Worm (Caenorhabditis elegans): ENCODE measurements around the gene F23H12.5.

Gene F23H12.5

ce11 chrV:12329173-12329572 is 29.3 kb upstream of the F23H12.5 start:
- TF ChIP-seq tbx-37 (GFP tag; conservative IDR thresholded peaks at IDR 0.05), result no peak
- no peak for TF ChIP-seq ceh-13 (GFP tag; optimal IDR thresholded peaks at IDR 0.05)
- TF ChIP-seq scrt-1 (GFP tag; IDR thresholded peaks at IDR 0.05), result no peak
- no peak for TF ChIP-seq hmbx-1 (tag; optimal IDR thresholded peaks at IDR 0.05)

ce11 chrV:12331820-12332219 is 26.6 kb upstream of the F23H12.5 start:
- TF ChIP-seq flt-1 (GFP tag; IDR thresholded peaks at IDR 0.05) (0 out of 2 replicates have a peak, but pooled peaks have one; percentile 50), ceh-13 (GFP tag; optimal IDR thresholded peaks at IDR 0.05) (peak; percentile 10), scrt-1 (GFP tag; IDR thresholded peaks at IDR 0.05) (0 out of 2 replicates have a peak, but pooled peaks have one; percentile 65), pes-1 (GFP tag; IDR thresholded peaks at IDR 0.05) (peak; percentile 82), tbx-11 (GFP tag; IDR thresholded peaks at IDR 0.05) (no peak; the same call in 1 of the 2 replicates), B0310.2 (tag; optimal IDR thresholded peaks at IDR 0.05) (no peak), F13C5.2 (tag; optimal IDR thresholded peaks at IDR 0.05) (no peak), sea-1 (GFP tag; conservative IDR thresholded peaks at IDR 0.05) (peak; percentile 69; the same call in 1 of the 2 replicates), hmbx-1 (tag; optimal IDR thresholded peaks at IDR 0.05) (no peak), aly-1 (tag; optimal IDR thresholded peaks at IDR 0.05) (no peak), tra-4 (tag; optimal IDR thresholded peaks at IDR 0.05) (no peak), hmg-4 (GFP tag; optimal IDR thresholded peaks at IDR 0.05) (peak; percentile 44), ets-7 (tag; optimal IDR thresholded peaks at IDR 0.05) (no peak), ama-1 (optimal IDR thresholded peaks at IDR 0.05) (no peak), tbx-37 (GFP tag; conservative IDR thresholded peaks at IDR 0.05) (peak; percentile 46; the same call in 1 of the 2 replicates), ceh-36 (tag; optimal IDR thresholded peaks at IDR 0.05) (peak; percentile 47), hnd-1 (tag; optimal IDR thresholded peaks at IDR 0.05) (peak; percentile 9)

- no peak for TF ChIP-seq hmbx-1 (tag; optimal IDR thresholded peaks at IDR 0.05)
- no peak for TF ChIP-seq ceh-36 (tag; optimal IDR thresholded peaks at IDR 0.05)
- no peak for TF ChIP-seq flt-1 (GFP tag; IDR thresholded peaks at IDR 0.05)
- TF ChIP-seq aly-1 (tag; optimal IDR thresholded peaks at IDR 0.05), result no peak
- no peak for TF ChIP-seq ets-7 (tag; optimal IDR thresholded peaks at IDR 0.05)
- no peak for TF ChIP-seq hnd-1 (tag; optimal IDR thresholded peaks at IDR 0.05)
- no peak for TF ChIP-seq tra-4 (tag; optimal IDR thresholded peaks at IDR 0.05)
- no peak for TF ChIP-seq sea-1 (GFP tag; conservative IDR thresholded peaks at IDR 0.05)
These were observed 24.1 kb upstream of the F23H12.5 start for ce11 chrV:12334387-12334786.

ce11 chrV:12337894-12338293 is 20.6 kb upstream of the F23H12.5 start, which contains the start of gene twk-13:
Gene twk-13, minus strand, starts transcription at chrV:12337994.
- TF ChIP-seq tbx-37 (GFP tag; conservative IDR thresholded peaks at IDR 0.05) (no peak), sea-1 (GFP tag; conservative IDR thresholded peaks at IDR 0.05) (no peak), hmg-4 (GFP tag; optimal IDR thresholded peaks at IDR 0.05) (no peak), hnd-1 (tag; optimal IDR thresholded peaks at IDR 0.05) (no peak), scrt-1 (GFP tag; IDR thresholded peaks at IDR 0.05) (no peak), ceh-13 (GFP tag; optimal IDR thresholded peaks at IDR 0.05) (no peak), aly-1 (tag; optimal IDR thresholded peaks at IDR 0.05) (no peak), tra-4 (tag; optimal IDR thresholded peaks at IDR 0.05) (no peak), ama-1 (optimal IDR thresholded peaks at IDR 0.05) (no peak), pes-1 (GFP tag; IDR thresholded peaks at IDR 0.05) (no peak), ceh-36 (tag; optimal IDR thresholded peaks at IDR 0.05) (no peak), F13C5.2 (tag; optimal IDR thresholded peaks at IDR 0.05) (no peak), B0310.2 (tag; optimal IDR thresholded peaks at IDR 0.05) (no peak), hmbx-1 (tag; optimal IDR thresholded peaks at IDR 0.05) (no peak), flt-1 (GFP tag; IDR thresholded peaks at IDR 0.05) (no peak), tbx-11 (GFP tag; IDR thresholded peaks at IDR 0.05) (no peak), ets-7 (tag; optimal IDR thresholded peaks at IDR 0.05) (no peak)

- TF ChIP-seq hmbx-1 (tag; optimal IDR thresholded peaks at IDR 0.05) (peak; percentile 2), tbx-11 (GFP tag; IDR thresholded peaks at IDR 0.05) (peak; percentile 76), aly-1 (tag; optimal IDR thresholded peaks at IDR 0.05) (no peak), hnd-1 (tag; optimal IDR thresholded peaks at IDR 0.05) (peak; percentile 29), scrt-1 (GFP tag; IDR thresholded peaks at IDR 0.05) (peak; percentile 72), ceh-13 (GFP tag; optimal IDR thresholded peaks at IDR 0.05) (peak; percentile 2), sea-1 (GFP tag; conservative IDR thresholded peaks at IDR 0.05) (no peak), ets-7 (tag; optimal IDR thresholded peaks at IDR 0.05) (no peak), ceh-36 (tag; optimal IDR thresholded peaks at IDR 0.05) (peak; percentile 36), B0310.2 (tag; optimal IDR thresholded peaks at IDR 0.05) (no peak), hmg-4 (GFP tag; optimal IDR thresholded peaks at IDR 0.05) (no peak), ama-1 (optimal IDR thresholded peaks at IDR 0.05) (no peak), pes-1 (GFP tag; IDR thresholded peaks at IDR 0.05) (peak; percentile 60; the same call in 1 of the 2 replicates), flt-1 (GFP tag; IDR thresholded peaks at IDR 0.05) (peak; percentile 65; the same call in 1 of the 2 replicates), tra-4 (tag; optimal IDR thresholded peaks at IDR 0.05) (no peak), F13C5.2 (tag; optimal IDR thresholded peaks at IDR 0.05) (peak; percentile 91), tbx-37 (GFP tag; conservative IDR thresholded peaks at IDR 0.05) (peak; percentile 50; the same call in 1 of the 2 replicates)
These were observed 15.0 kb upstream of the F23H12.5 start, which contains the start of gene tomm-20 for ce11 chrV:12343419-12343969. Gene tomm-20, minus strand, starts transcription at chrV:12343469.

ce11 chrV:12344845-12345244 is 13.6 kb upstream of the F23H12.5 start, which contains the start of gene F23H12.3:
Gene F23H12.3, plus strand, starts transcription at chrV:12345145.
- TF ChIP-seq ama-1 (optimal IDR thresholded peaks at IDR 0.05) (no peak), scrt-1 (GFP tag; IDR thresholded peaks at IDR 0.05) (no peak), B0310.2 (tag; optimal IDR thresholded peaks at IDR 0.05) (no peak), ets-7 (tag; optimal IDR thresholded peaks at IDR 0.05) (no peak), hnd-1 (tag; optimal IDR thresholded peaks at IDR 0.05) (no peak), sea-1 (GFP tag; conservative IDR thresholded peaks at IDR 0.05) (no peak), F13C5.2 (tag; optimal IDR thresholded peaks at IDR 0.05) (no peak), aly-1 (tag; optimal IDR thresholded peaks at IDR 0.05) (no peak), tbx-37 (GFP tag; conservative IDR thresholded peaks at IDR 0.05) (no peak), hmg-4 (GFP tag; optimal IDR thresholded peaks at IDR 0.05) (no peak), flt-1 (GFP tag; IDR thresholded peaks at IDR 0.05) (no peak), tra-4 (tag; optimal IDR thresholded peaks at IDR 0.05) (no peak), ceh-36 (tag; optimal IDR thresholded peaks at IDR 0.05) (no peak), hmbx-1 (tag; optimal IDR thresholded peaks at IDR 0.05) (no peak), pes-1 (GFP tag; IDR thresholded peaks at IDR 0.05) (no peak), tbx-11 (GFP tag; IDR thresholded peaks at IDR 0.05) (no peak), ceh-13 (GFP tag; optimal IDR thresholded peaks at IDR 0.05) (no peak)

- TF ChIP-seq aly-1 (tag; optimal IDR thresholded peaks at IDR 0.05) (no peak), ceh-13 (GFP tag; optimal IDR thresholded peaks at IDR 0.05) (no peak), tbx-37 (GFP tag; conservative IDR thresholded peaks at IDR 0.05) (no peak), pes-1 (GFP tag; IDR thresholded peaks at IDR 0.05) (no peak), B0310.2 (tag; optimal IDR thresholded peaks at IDR 0.05) (no peak), hmg-4 (GFP tag; optimal IDR thresholded peaks at IDR 0.05) (no peak), ceh-36 (tag; optimal IDR thresholded peaks at IDR 0.05) (no peak), hnd-1 (tag; optimal IDR thresholded peaks at IDR 0.05) (no peak), flt-1 (GFP tag; IDR thresholded peaks at IDR 0.05) (no peak)
These were observed 12.6 kb upstream of the F23H12.5 start, which contains the start of gene snb-2 for ce11 chrV:12345808-12346207. Gene snb-2, minus strand, starts transcription at chrV:12345908.
